Fruit fly (Drosophila melanogaster): ENCODE results near the gene CG15517.

dm6 chr3R:29862795-29863194 is 40.8 kb downstream of the CG15517 start:
- TF ChIP-seq CG8478 (optimal IDR thresholded peaks at IDR 0.05) (no peak), CTCF (optimal IDR thresholded peaks at IDR 0.05) (no peak)
